Fruit fly (Drosophila melanogaster) whole organism, embryonic: ENCODE results near the gene CG6574.
A peak's percentile ranks its signal among the peaks of the same experiment; 100 is the strongest.

Source experiments
- BEAF-32 ChIP-seq: fragments of 200-800 bp; sonication (Bioruptor generic); optimal IDR thresholded peaks from 3 replicates; lab custom pipeline; 2017; ENCODE audit warnings: missing biosample characterization, missing genetic modification characterization, mild to moderate bottlenecking, moderate library complexity, missing genetic modification reagents
- CG10147 ChIP-seq: fragments of 200-800 bp; sonication (Bioruptor generic); optimal IDR thresholded peaks from 2 replicates; lab custom pipeline; 2019; ENCODE audit warnings: missing biosample characterization, mild to moderate bottlenecking, missing genetic modification characterization, moderate library complexity
- CG10654 ChIP-seq: fragments of 200-800 bp; sonication (Bioruptor generic); optimal IDR thresholded peaks from 2 replicates; lab custom pipeline; 2016; ENCODE audit warnings: missing biosample characterization, missing genetic modification characterization
- CG11085 ChIP-seq: fragments of 200-800 bp; sonication (Bioruptor generic); IDR thresholded peaks from 2 replicates; pipeline ENCODE4 v1.3.6; 2022; ENCODE audit warnings: missing biosample characterization, missing genetic modification characterization
- CG11398 ChIP-seq: fragments of 200-800 bp; sonication (Bioruptor generic); optimal IDR thresholded peaks from 2 replicates; lab custom pipeline; 2016; ENCODE audit warnings: missing biosample characterization, missing genetic modification characterization
- CG11560 ChIP-seq: fragments of 200-800 bp; sonication (Bioruptor generic); IDR thresholded peaks from 3 replicates; pipeline ENCODE4 v1.3.6; 2022; ENCODE audit warnings: missing biosample characterization, missing genetic modification characterization
- CG12659 ChIP-seq: fragments of 200-800 bp; sonication (Bioruptor generic); optimal IDR thresholded peaks from 3 replicates; lab custom pipeline; 2017; ENCODE audit warnings: mild to moderate bottlenecking, missing biosample characterization, missing genetic modification reagents, missing genetic modification characterization
- CG15514 ChIP-seq: fragments of 200-800 bp; sonication (Bioruptor generic); optimal IDR thresholded peaks from 3 replicates; lab custom pipeline; 2017; ENCODE audit warnings: missing biosample characterization, missing genetic modification characterization, mild to moderate bottlenecking, moderate library complexity, missing genetic modification reagents
- CG15601 ChIP-seq: fragments of 200-800 bp; sonication (Bioruptor generic); optimal IDR thresholded peaks from 3 replicates; lab custom pipeline; 2019; ENCODE audit warnings: missing biosample characterization, mild to moderate bottlenecking, missing genetic modification characterization, moderate library complexity
- CG17186 ChIP-seq: fragments of 200-800 bp; sonication (Bioruptor generic); optimal IDR thresholded peaks from 3 replicates; lab custom pipeline; 2017; ENCODE audit warnings: missing biosample characterization, missing genetic modification reagents, missing genetic modification characterization
- CG30020 ChIP-seq: fragments of 200-800 bp; optimal IDR thresholded peaks from 2 replicates; lab custom pipeline; 2019; ENCODE audit warnings: missing biosample characterization, mild to moderate bottlenecking, missing genetic modification characterization, moderate library complexity
- CG32772 ChIP-seq: fragments of 200-800 bp; sonication (Bioruptor generic); IDR thresholded peaks from 2 replicates; pipeline ENCODE4 v1.3.6; 2022; ENCODE audit warnings: missing biosample characterization, missing genetic modification characterization
- CG33557 ChIP-seq: fragments of 200-800 bp; sonication (Bioruptor generic); optimal IDR thresholded peaks from 2 replicates; lab custom pipeline; 2019; ENCODE audit warnings: missing biosample characterization, mild to moderate bottlenecking, missing genetic modification characterization, moderate library complexity
- CG3838 ChIP-seq: fragments of 200-800 bp; sonication (Bioruptor generic); optimal IDR thresholded peaks from 3 replicates; lab custom pipeline; 2016; ENCODE audit warnings: missing biosample characterization, missing genetic modification characterization
- CG7786 ChIP-seq: fragments of 200-800 bp; sonication (Bioruptor generic); optimal IDR thresholded peaks from 2 replicates; lab custom pipeline; 2016; ENCODE audit warnings: missing biosample characterization, missing genetic modification characterization
- CG7839 ChIP-seq: fragments of 200-800 bp; sonication (Bioruptor generic); optimal IDR thresholded peaks from 3 replicates; lab custom pipeline; 2018; ENCODE audit warnings: missing biosample characterization, mild to moderate bottlenecking, missing genetic modification characterization, moderate library complexity
- CG9817 ChIP-seq: fragments of 200-800 bp; sonication (Bioruptor generic); optimal IDR thresholded peaks from 2 replicates; lab custom pipeline; 2018; ENCODE audit warnings: missing biosample characterization, mild to moderate bottlenecking, missing genetic modification characterization, moderate library complexity
- CoRest ChIP-seq: fragments of 200-800 bp; sonication (Bioruptor generic); optimal IDR thresholded peaks from 3 replicates; lab custom pipeline; 2018; ENCODE audit warnings: missing biosample characterization, mild to moderate bottlenecking, missing genetic modification characterization, moderate library complexity
- Dll ChIP-seq: fragments of 200-800 bp; sonication (Bioruptor generic); IDR thresholded peaks from 4 replicates; pipeline ENCODE4 v1.3.6; 2022; ENCODE audit warnings: missing biosample characterization, missing genetic modification characterization; ENCODE audit not compliant: partially characterized antibody
- GATAe ChIP-seq: fragments of 200-800 bp; sonication (Bioruptor generic); conservative IDR thresholded peaks from 2 replicates; pipeline ENCODE4 v1.3.6; 2022; ENCODE audit warnings: missing biosample characterization, missing genetic modification characterization
- Hand ChIP-seq: fragments of 200-800 bp; sonication (Bioruptor generic); optimal IDR thresholded peaks from 2 replicates; lab custom pipeline; 2017; ENCODE audit warnings: mild to moderate bottlenecking, missing biosample characterization, missing genetic modification reagents, missing genetic modification characterization
- Hmr ChIP-seq: fragments of 200-800 bp; sonication (Bioruptor generic); optimal IDR thresholded peaks from 3 replicates; lab custom pipeline; 2017; ENCODE audit warnings: mild to moderate bottlenecking, missing biosample characterization, missing genetic modification reagents, missing genetic modification characterization
- Nf-YB ChIP-seq: fragments of 200-800 bp; sonication (Bioruptor generic); optimal IDR thresholded peaks from 3 replicates; lab custom pipeline; 2019; ENCODE audit warnings: missing biosample characterization, mild to moderate bottlenecking, missing genetic modification characterization, moderate library complexity
- Poxn ChIP-seq: fragments of 200-800 bp; sonication (Bioruptor generic); IDR thresholded peaks from 2 replicates; pipeline ENCODE4 v1.3.6; 2022; ENCODE audit warnings: missing biosample characterization, missing genetic modification characterization
- YL-1 ChIP-seq: fragments of 200-800 bp; sonication (Bioruptor generic); optimal IDR thresholded peaks from 3 replicates; lab custom pipeline; 2017; ENCODE audit warnings: missing biosample characterization, mild to moderate bottlenecking, missing genetic modification characterization
- chn ChIP-seq: fragments of 200-800 bp; sonication (Bioruptor generic); optimal IDR thresholded peaks from 2 replicates; lab custom pipeline; 2016; ENCODE audit warnings: missing biosample characterization, missing genetic modification characterization
- crol ChIP-seq: fragments of 200-800 bp; sonication (Bioruptor generic); IDR thresholded peaks from 2 replicates; pipeline ENCODE4 v1.3.6; 2022; ENCODE audit warnings: missing biosample characterization, missing genetic modification characterization
- dimm ChIP-seq: fragments of 200-800 bp; sonication (Bioruptor generic); IDR thresholded peaks from 2 replicates; pipeline ENCODE4 v1.3.6; 2022; ENCODE audit warnings: missing biosample characterization, missing genetic modification characterization
- dmrt11E ChIP-seq: fragments of 200-800 bp; sonication (Bioruptor generic); optimal IDR thresholded peaks from 3 replicates; lab custom pipeline; 2018; ENCODE audit warnings: missing biosample characterization, mild to moderate bottlenecking, missing genetic modification characterization, moderate library complexity
- dpn ChIP-seq, 2 experiments: fragments of 200-800 bp; sonication (Bioruptor generic); optimal IDR thresholded peaks; 3 replicates each; lab custom pipeline; 2016; ENCODE audit warnings: missing biosample characterization in 2 of 2, missing genetic modification characterization in 2 of 2
- dysf ChIP-seq: fragments of 200-800 bp; sonication (Bioruptor generic); IDR thresholded peaks from 3 replicates; pipeline ENCODE4 v1.3.6; 2022; ENCODE audit warnings: missing biosample characterization, missing genetic modification characterization
- eyg ChIP-seq: fragments of 200-800 bp; sonication (Bioruptor generic); optimal IDR thresholded peaks from 3 replicates; lab custom pipeline; 2016; ENCODE audit warnings: missing biosample characterization, missing genetic modification characterization
- fd102C ChIP-seq: fragments of 200-800 bp; sonication (Bioruptor generic); optimal IDR thresholded peaks from 2 replicates; lab custom pipeline; 2018; ENCODE audit warnings: missing biosample characterization, mild to moderate bottlenecking, missing genetic modification characterization, moderate library complexity
- gcm ChIP-seq: fragments of 200-800 bp; sonication (Bioruptor generic); optimal IDR thresholded peaks from 2 replicates; lab custom pipeline; 2019; ENCODE audit warnings: missing biosample characterization, mild to moderate bottlenecking, missing genetic modification characterization, moderate library complexity
- grau ChIP-seq: fragments of 200-800 bp; optimal IDR thresholded peaks from 3 replicates; lab custom pipeline; 2019; ENCODE audit warnings: missing biosample characterization, mild to moderate bottlenecking, missing genetic modification characterization, moderate library complexity
- lilli ChIP-seq: fragments of 200-800 bp; sonication (Bioruptor generic); optimal IDR thresholded peaks from 3 replicates; lab custom pipeline; 2016; ENCODE audit warnings: missing biosample characterization, missing genetic modification characterization
- odd ChIP-seq: fragments of 200-800 bp; sonication (Bioruptor generic); optimal IDR thresholded peaks from 2 replicates; lab custom pipeline; 2017; ENCODE audit warnings: missing biosample characterization, mild to moderate bottlenecking, missing genetic modification characterization
- p53 ChIP-seq: fragments of 200-800 bp; sonication (Bioruptor generic); optimal IDR thresholded peaks from 2 replicates; lab custom pipeline; 2016; ENCODE audit warnings: missing biosample characterization, missing genetic modification characterization
- run ChIP-seq: fragments of 200-800 bp; sonication (Bioruptor generic); optimal IDR thresholded peaks from 3 replicates; lab custom pipeline; 2018; ENCODE audit warnings: missing biosample characterization, mild to moderate bottlenecking, missing genetic modification characterization
- schlank ChIP-seq: fragments of 200-800 bp; sonication (Bioruptor generic); optimal IDR thresholded peaks from 2 replicates; lab custom pipeline; 2018; ENCODE audit warnings: missing biosample characterization, mild to moderate bottlenecking, missing genetic modification characterization
- sug ChIP-seq: fragments of 200-800 bp; optimal IDR thresholded peaks from 2 replicates; lab custom pipeline; 2019; ENCODE audit warnings: missing biosample characterization, mild to moderate bottlenecking, missing genetic modification characterization, moderate library complexity
- tap ChIP-seq: fragments of 200-800 bp; optimal IDR thresholded peaks from 3 replicates; lab custom pipeline; 2019; ENCODE audit warnings: missing biosample characterization, mild to moderate bottlenecking, missing genetic modification characterization, moderate library complexity
- tio ChIP-seq: fragments of 200-800 bp; sonication (Bioruptor generic); optimal IDR thresholded peaks from 2 replicates; lab custom pipeline; 2017; ENCODE audit warnings: missing biosample characterization, missing genetic modification characterization, inconsistent platforms
- tx ChIP-seq: fragments of 200-800 bp; sonication (Bioruptor generic); optimal IDR thresholded peaks from 2 replicates; lab custom pipeline; 2016; ENCODE audit warnings: missing biosample characterization, missing genetic modification characterization
- unpg ChIP-seq: fragments of 200-800 bp; sonication (Bioruptor generic); optimal IDR thresholded peaks from 3 replicates; lab custom pipeline; 2018; ENCODE audit warnings: missing biosample characterization, mild to moderate bottlenecking, missing genetic modification characterization, moderate library complexity
- usp ChIP-seq: fragments of >200 bp; optimal IDR thresholded peaks from 2 replicates; lab custom pipeline; 2017; ENCODE audit warnings: missing biosample characterization, missing genetic modification characterization
- vnd ChIP-seq: fragments of 200-800 bp; sonication (Bioruptor generic); IDR thresholded peaks from 3 replicates; pipeline ENCODE4 v1.3.6; 2022; ENCODE audit warnings: missing biosample characterization, missing genetic modification characterization; ENCODE audit not compliant: partially characterized antibody

CG6574 gene

dm6 chr3R:10886462-10887315 is 23.9 kb upstream of the CG6574 start (continued):
- no peak for TF ChIP-seq fd102C (GFP tag; lab: Kevin White, UChicago)
- peak; percentile 85 for TF ChIP-seq CG32772
- peak; percentile 84 for TF ChIP-seq CG10147 (GFP tag; lab: Kevin White, UChicago)
- TF ChIP-seq run (tag; lab: Kevin White, UChicago) = peak; percentile 90
- TF ChIP-seq CoRest (tag; lab: Kevin White, UChicago) = peak; percentile 95
- TF ChIP-seq dysf (GFP tag; lab: Robert Waterston, UW) = peak; percentile 93
- TF ChIP-seq CG33557 = peak; percentile 84
- peak; percentile 74 for TF ChIP-seq schlank
- peak; percentile 84 for TF ChIP-seq CG15601 (tag; lab: Kevin White, UChicago)
- TF ChIP-seq usp (GFP tag; lab: Kevin White, UChicago) = no peak
- TF ChIP-seq eyg (GFP tag; lab: Kevin White, UChicago) = peak; percentile 79
- peak; percentile 85 for TF ChIP-seq Nf-YB (GFP tag; lab: Kevin White, UChicago)
- TF ChIP-seq dmrt11E (tag; lab: Kevin White, UChicago) = peak; percentile 78
- peak; percentile 39 for TF ChIP-seq YL-1 (GFP tag; lab: Kevin White, UChicago)
- peak; percentile 88 for TF ChIP-seq sug (tag; lab: Kevin White, UChicago)
- TF ChIP-seq CG10654 (GFP tag; lab: Kevin White, UChicago) = peak; percentile 72
- peak; percentile 85 for TF ChIP-seq tio (GFP tag; lab: Kevin White, UChicago)
- peak; percentile 50; the same call in 1 of the 2 replicates for TF ChIP-seq dimm (GFP tag; lab: Robert Waterston, UW)
- TF ChIP-seq tx (GFP tag; lab: Kevin White, UChicago) = peak; percentile 71
- TF ChIP-seq CG3838 (GFP tag; lab: Kevin White, UChicago) = peak; percentile 65
- peak; percentile 77 for TF ChIP-seq chn (GFP tag; lab: Kevin White, UChicago)
- TF ChIP-seq CG7786 (GFP tag; lab: Kevin White, UChicago) = peak; percentile 89
- TF ChIP-seq Hmr = peak; percentile 96
- TF ChIP-seq CG12659 (GFP tag; lab: Kevin White, UChicago) = peak; percentile 94
- TF ChIP-seq lilli (GFP tag; lab: Kevin White, UChicago) = peak; percentile 94

dm6 chr3R:10885422-10886081 is 22.8 kb upstream of the CG6574 start, which contains the start of gene Leash:
TSS of gene Leash (plus strand) at chr3R:10885540.
- TF ChIP-seq CG30020 (tag; lab: Kevin White, UChicago) (no peak), gcm (GFP tag; lab: Kevin White, UChicago) (no peak), CG11560 (no peak), vnd (GFP tag; lab: Robert Waterston, UW) (no peak), CG9817 (tag; lab: Kevin White, UChicago) (no peak), GATAe (GFP tag; lab: Robert Waterston, UW) (no peak), Hand (GFP tag; lab: Kevin White, UChicago) (no peak), Poxn (no peak), crol (GFP tag; lab: Robert Waterston, UW) (peak; percentile 6; the same call in 1 of the 2 replicates), Dll (peak; percentile 68; the same call in 3 of the 4 replicates), tap (tag; lab: Kevin White, UChicago) (no peak), CG11398 (GFP tag; lab: Kevin White, UChicago) (no peak), p53 (GFP tag; lab: Kevin White, UChicago) (no peak), dpn (GFP tag; optimal IDR thresholded peaks at IDR 0.05; lab: Kevin White, UChicago) (no peak), grau (no peak), CG11085 (GFP tag; lab: Robert Waterston, UW) (no peak), CG17186 (GFP tag; lab: Kevin White, UChicago) (peak; percentile 27), BEAF-32 (GFP tag; lab: Kevin White, UChicago) (peak; percentile 61), unpg (GFP tag; lab: Kevin White, UChicago) (no peak), CG7839 (no peak), odd (GFP tag; lab: Kevin White, UChicago) (no peak), CG15514 (GFP tag; lab: Kevin White, UChicago) (peak; percentile 44)
